Fruit fly (Drosophila melanogaster) whole organism, wandering third instar larva: ENCODE measurements around the gene CaBP1.

ENCODE experiments used
- Abd-B ChIP-seq: fragments of >200 bp; optimal IDR thresholded peaks from 2 replicates; lab custom pipeline; 2017; ENCODE audit warnings: missing biosample characterization, missing genetic modification characterization
- CG32264 ChIP-seq: fragments of 200-800 bp; sonication (Bioruptor generic); optimal IDR thresholded peaks from 2 replicates; lab custom pipeline; 2016; ENCODE audit warnings: missing biosample characterization, missing genetic modification characterization
- CG9705 ChIP-seq: fragments of 200-800 bp; sonication (Bioruptor generic); optimal IDR thresholded peaks from 2 replicates; lab custom pipeline; 2018; ENCODE audit warnings: missing biosample characterization, mild to moderate bottlenecking, missing genetic modification characterization
- CrebA ChIP-seq: fragments of 200-800 bp; sonication (Bioruptor generic); optimal IDR thresholded peaks from 2 replicates; lab custom pipeline; 2016; ENCODE audit warnings: missing biosample characterization, mild to moderate bottlenecking, missing genetic modification characterization, borderline replicate concordance
- Dfd ChIP-seq: fragments of >200 bp; optimal IDR thresholded peaks from 2 replicates; lab custom pipeline; 2017; ENCODE audit warnings: missing biosample characterization, missing genetic modification characterization
- Dif ChIP-seq: fragments of 200-275, 200-300 bp; sonication (Bioruptor generic); optimal IDR thresholded peaks from 2 replicates; lab custom pipeline; 2018; ENCODE audit warnings: missing biosample characterization, missing genetic modification characterization; ENCODE audit not compliant: partially characterized antibody
- GATAd ChIP-seq: sonication (Bioruptor generic); optimal IDR thresholded peaks from 2 replicates; lab custom pipeline; 2016; ENCODE audit warnings: missing biosample characterization, missing genetic modification characterization
- HLH106 ChIP-seq: fragments of 200-800 bp; optimal IDR thresholded peaks from 3 replicates; lab custom pipeline; 2019; ENCODE audit warnings: missing biosample characterization, mild to moderate bottlenecking, missing genetic modification characterization, moderate library complexity
- Hnf4 ChIP-seq: fragments of 200-800 bp; sonication (Bioruptor generic); optimal IDR thresholded peaks from 2 replicates; lab custom pipeline; 2016; ENCODE audit warnings: missing biosample characterization, mild to moderate bottlenecking, missing genetic modification characterization
- Hr78 ChIP-seq: fragments of >200 bp; optimal IDR thresholded peaks from 2 replicates; lab custom pipeline; 2017; ENCODE audit warnings: missing biosample characterization, missing genetic modification characterization
- Hr83 ChIP-seq: fragments of 200-300 bp; sonication (Bioruptor generic); optimal IDR thresholded peaks from 2 replicates; lab custom pipeline; 2016; ENCODE audit warnings: missing biosample characterization, mild to moderate bottlenecking, missing genetic modification characterization, moderate library complexity; ENCODE audit not compliant: poor library complexity, severe bottlenecking
- Jra ChIP-seq: sonication (Bioruptor generic); optimal IDR thresholded peaks from 2 replicates; lab custom pipeline; 2016; ENCODE audit warnings: missing biosample characterization, missing genetic modification characterization
- Mio ChIP-seq: sonication (Bioruptor generic); optimal IDR thresholded peaks from 2 replicates; lab custom pipeline; 2016; ENCODE audit warnings: missing biosample characterization, missing genetic modification characterization
- N ChIP-seq: fragments of >200 bp; optimal IDR thresholded peaks from 2 replicates; lab custom pipeline; 2018; ENCODE audit warnings: missing biosample characterization, missing external identifiers, missing genetic modification characterization
- OdsH ChIP-seq: fragments of 200-800 bp; sonication (Bioruptor generic); optimal IDR thresholded peaks from 2 replicates; lab custom pipeline; 2016; ENCODE audit warnings: missing biosample characterization, mild to moderate bottlenecking, missing genetic modification characterization
- Rel ChIP-seq, 2 experiments: fragments of 200-800 bp; sonication (Bioruptor generic) in 1 of 2; optimal IDR thresholded peaks; 2 replicates in 1 of 2; 3 replicates in 1 of 2; lab custom pipeline; 2016 to 2019; ENCODE audit warnings: mild to moderate bottlenecking in 2 of 2, missing biosample characterization in 2 of 2, missing genetic modification characterization in 2 of 2, moderate library complexity in 1 of 2
- Sp1 ChIP-seq: fragments of 200-800 bp; sonication (Bioruptor generic); optimal IDR thresholded peaks from 3 replicates; lab custom pipeline; 2019; ENCODE audit warnings: missing biosample characterization, mild to moderate bottlenecking, missing genetic modification characterization, moderate library complexity
- Vsx2 ChIP-seq: fragments of 200-300, 225-300 bp; sonication (Bioruptor generic); optimal IDR thresholded peaks from 2 replicates; lab custom pipeline; 2018; ENCODE audit warnings: missing biosample characterization, missing genetic modification characterization; ENCODE audit not compliant: partially characterized antibody
- br ChIP-seq: fragments of 200-800 bp; sonication (Bioruptor generic); optimal IDR thresholded peaks from 2 replicates; lab custom pipeline; 2016; ENCODE audit warnings: missing biosample characterization, missing genetic modification characterization
- brk ChIP-seq: fragments of 200-800 bp; sonication (Bioruptor generic); optimal IDR thresholded peaks from 2 replicates; lab custom pipeline; 2016; ENCODE audit warnings: missing biosample characterization, mild to moderate bottlenecking, missing genetic modification characterization
- dmrt93B ChIP-seq: fragments of 200-800 bp; sonication (Bioruptor generic); optimal IDR thresholded peaks from 2 replicates; lab custom pipeline; 2018; ENCODE audit warnings: missing biosample characterization, mild to moderate bottlenecking, missing genetic modification characterization
- dsf ChIP-seq: sonication (Bioruptor generic); optimal IDR thresholded peaks from 2 replicates; lab custom pipeline; 2016; ENCODE audit warnings: missing biosample characterization, missing genetic modification characterization, borderline replicate concordance
- ey ChIP-seq: fragments of 200-800 bp; sonication (Bioruptor generic); optimal IDR thresholded peaks from 2 replicates; lab custom pipeline; 2016; ENCODE audit warnings: missing biosample characterization, missing genetic modification characterization
- foxo ChIP-seq, 2 experiments: fragments of 200-800 bp; sonication (Bioruptor generic); optimal IDR thresholded peaks; 2 replicates in 1 of 2; 3 replicates in 1 of 2; lab custom pipeline; 2016 to 2017; ENCODE audit warnings: missing biosample characterization in 2 of 2, missing genetic modification characterization in 2 of 2
- fru ChIP-seq: fragments of 200-800 bp; sonication (Bioruptor generic); optimal IDR thresholded peaks from 3 replicates; lab custom pipeline; 2016; ENCODE audit warnings: missing biosample characterization, mild to moderate bottlenecking, missing genetic modification characterization
- h ChIP-seq: fragments of 200-800 bp; sonication (Bioruptor generic); optimal IDR thresholded peaks from 3 replicates; lab custom pipeline; 2016; ENCODE audit warnings: missing biosample characterization, mild to moderate bottlenecking, missing genetic modification characterization
- jim ChIP-seq: fragments of 175-275, 200-325 bp; sonication (Bioruptor generic); optimal IDR thresholded peaks from 2 replicates; lab custom pipeline; 2016; ENCODE audit warnings: missing biosample characterization, mild to moderate bottlenecking, missing genetic modification characterization
- lola ChIP-seq: fragments of >200 bp; optimal IDR thresholded peaks from 2 replicates; lab custom pipeline; 2017; ENCODE audit warnings: missing biosample characterization, missing genetic modification characterization
- pan ChIP-seq: fragments of >200 bp; optimal IDR thresholded peaks from 2 replicates; lab custom pipeline; 2017
- psq ChIP-seq: fragments of 200-800 bp; sonication (Bioruptor generic); optimal IDR thresholded peaks from 3 replicates; lab custom pipeline; 2017; ENCODE audit warnings: missing biosample characterization, mild to moderate bottlenecking, missing genetic modification characterization, moderate library complexity
- rgr ChIP-seq: fragments of 200-800 bp; sonication (Bioruptor generic); optimal IDR thresholded peaks from 3 replicates; lab custom pipeline; 2016; ENCODE audit warnings: missing biosample characterization, mild to moderate bottlenecking, missing genetic modification characterization
- sage ChIP-seq: fragments of 200-800 bp; sonication (Bioruptor generic); optimal IDR thresholded peaks from 2 replicates; lab custom pipeline; 2016; ENCODE audit warnings: missing biosample characterization, mild to moderate bottlenecking, missing genetic modification characterization
- sv ChIP-seq: fragments of 200-800 bp; sonication (Bioruptor generic); optimal IDR thresholded peaks from 3 replicates; lab custom pipeline; 2016; ENCODE audit warnings: missing biosample characterization, missing genetic modification characterization
- tai ChIP-seq: sonication (Bioruptor generic); optimal IDR thresholded peaks from 2 replicates; lab custom pipeline; 2016; ENCODE audit warnings: missing biosample characterization, missing genetic modification characterization
- usp ChIP-seq: fragments of >200 bp; optimal IDR thresholded peaks from 2 replicates; lab custom pipeline; 2017; ENCODE audit warnings: missing biosample characterization, missing genetic modification characterization

The CaBP1 gene

DNA sequence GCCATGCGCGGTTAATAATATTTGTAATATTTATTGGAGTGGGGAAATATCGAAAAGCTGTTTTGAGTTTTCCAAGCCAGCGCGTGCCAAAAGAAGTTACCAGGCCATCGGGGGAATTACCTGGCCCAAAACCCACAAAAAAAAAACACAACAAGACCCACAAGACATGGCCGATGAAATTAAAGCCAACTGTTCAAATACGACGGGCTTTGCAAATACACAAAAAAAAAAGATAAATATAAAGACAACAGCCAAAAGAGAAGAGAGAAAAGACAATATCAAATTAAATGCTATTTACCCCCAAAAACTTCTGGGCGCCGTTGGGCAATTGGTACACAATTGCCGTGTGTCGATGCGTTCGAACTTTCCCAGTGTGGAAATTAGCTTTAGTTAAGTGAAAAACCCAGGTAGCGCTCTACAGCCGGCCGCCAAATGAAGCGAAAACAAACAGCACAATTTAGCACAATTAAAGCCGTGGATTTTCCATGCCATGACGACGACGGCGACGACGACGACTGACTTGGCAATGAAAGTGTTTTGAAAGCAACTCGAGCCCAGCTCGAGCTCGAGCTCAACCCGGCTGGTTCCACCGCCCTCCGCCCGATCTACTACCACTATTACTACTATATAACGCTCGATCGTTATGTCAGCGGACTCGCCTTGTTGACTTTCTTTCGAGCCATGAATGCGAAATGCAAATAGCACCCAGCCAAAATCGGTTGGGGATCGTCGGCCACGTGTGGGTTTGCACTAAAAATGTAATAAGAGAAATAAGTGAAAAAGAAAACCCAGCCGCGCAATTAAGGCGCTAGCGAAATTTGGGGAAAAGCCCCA is 38.5 kb downstream of the CaBP1 start:
- TF ChIP-seq br (GFP tag; lab: Kevin White, UChicago) (peak; percentile 50), CG9705 (GFP tag; lab: Kevin White, UChicago) (no peak), Hr78 (no peak), dmrt93B (no peak), OdsH (GFP tag; lab: Kevin White, UChicago) (peak; percentile 21), rgr (GFP tag; lab: Kevin White, UChicago) (peak; percentile 63), Jra (no peak), sv (GFP tag; lab: Kevin White, UChicago) (peak; percentile 35), ey (GFP tag; lab: Kevin White, UChicago) (no peak), h (GFP tag; lab: Kevin White, UChicago) (peak; percentile 69), usp (GFP tag; lab: Kevin White, UChicago) (no peak), psq (GFP tag; lab: Kevin White, UChicago) (peak; percentile 26), dsf (GFP tag; lab: Kevin White, UChicago) (no peak), Sp1 (GFP tag; lab: Kevin White, UChicago) (no peak), GATAd (no peak), Abd-B (no peak), Hnf4 (GFP tag; lab: Kevin White, UChicago) (peak; percentile 44), pan (lab: Kevin White, UChicago) (no peak), N (GFP tag; lab: Kevin White, UChicago) (no peak), Vsx2 (no peak), lola (no peak), brk (GFP tag; lab: Kevin White, UChicago) (no peak), Dfd (GFP tag; lab: Kevin White, UChicago) (no peak), tai (GFP tag; lab: Kevin White, UChicago) (no peak), HLH106 (no peak), CG32264 (GFP tag; lab: Kevin White, UChicago) (no peak), Mio (GFP tag; lab: Kevin White, UChicago) (no peak), fru (peak; percentile 30), CrebA (no peak), Dif (no peak), Rel (GFP tag; optimal IDR thresholded peaks at IDR 0.05; lab: Kevin White, UChicago) (no peak), Rel (tag; optimal IDR thresholded peaks at IDR 0.05; lab: Kevin White, UChicago) (peak; percentile 54), Hr83 (GFP tag; lab: Kevin White, UChicago) (peak; percentile 95), jim (GFP tag; lab: Kevin White, UChicago) (peak; percentile 89), sage (GFP tag; lab: Kevin White, UChicago) (no peak)

DNA sequence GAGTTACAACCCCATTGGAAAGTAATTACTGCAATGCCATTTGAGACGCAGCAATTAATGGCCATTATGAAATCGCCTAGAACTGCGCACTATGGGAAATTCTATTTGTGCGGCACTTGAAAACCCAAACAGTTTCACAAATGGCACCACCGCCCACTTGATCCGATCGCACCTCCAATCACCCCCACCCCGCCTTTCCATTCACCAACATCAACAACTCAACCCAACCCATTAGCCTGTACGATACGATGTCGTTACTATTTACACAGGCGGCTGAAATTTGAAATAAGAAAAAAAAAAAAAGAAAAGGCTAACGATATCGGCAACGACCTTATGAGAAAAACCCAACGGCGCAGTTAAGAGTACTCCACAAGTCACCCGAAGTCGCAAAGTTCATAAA is 39.4 kb downstream of the CaBP1 start:
- TF ChIP-seq pan (lab: Kevin White, UChicago) (no peak), rgr (GFP tag; lab: Kevin White, UChicago) (no peak), tai (GFP tag; lab: Kevin White, UChicago) (no peak), usp (GFP tag; lab: Kevin White, UChicago) (no peak), Hr83 (GFP tag; lab: Kevin White, UChicago) (no peak), GATAd (no peak), Hnf4 (GFP tag; lab: Kevin White, UChicago) (no peak), Mio (GFP tag; lab: Kevin White, UChicago) (no peak), br (GFP tag; lab: Kevin White, UChicago) (no peak), fru (no peak), HLH106 (no peak), psq (GFP tag; lab: Kevin White, UChicago) (no peak), Dfd (GFP tag; lab: Kevin White, UChicago) (no peak), Dif (no peak), dsf (GFP tag; lab: Kevin White, UChicago) (no peak), foxo (GFP tag; optimal IDR thresholded peaks at IDR 0.05; lab: Kevin White, UChicago) (no peak), CG9705 (GFP tag; lab: Kevin White, UChicago) (no peak), Rel (GFP tag; optimal IDR thresholded peaks at IDR 0.05; lab: Kevin White, UChicago) (no peak), Rel (tag; optimal IDR thresholded peaks at IDR 0.05; lab: Kevin White, UChicago) (no peak)
